Fruit fly (Drosophila melanogaster): ENCODE measurements around the gene CG14664.

The CG14664 gene

dm6 chr3R:5223839-5224238 is at the start of gene CG14664:
TSS of gene CG14664 (plus strand) at chr3R:5224139.
- TF ChIP-seq noc (tag; optimal IDR thresholded peaks at IDR 0.05), result no peak

- no peak for TF ChIP-seq noc (tag; optimal IDR thresholded peaks at IDR 0.05)
These were observed 48.0 kb upstream of the CG14664 start for dm6 chr3R:5175944-5176343.

dm6 chr3R:5187806-5188205 is 36.1 kb upstream of the CG14664 start:
- TF ChIP-seq noc (tag; optimal IDR thresholded peaks at IDR 0.05), result no peak

dm6 chr3R:5193271-5193670 is 30.7 kb upstream of the CG14664 start:
- no peak for TF ChIP-seq noc (tag; optimal IDR thresholded peaks at IDR 0.05)

- no peak for TF ChIP-seq noc (tag; optimal IDR thresholded peaks at IDR 0.05)
These were observed 25.6 kb upstream of the CG14664 start for dm6 chr3R:5198302-5198701.

dm6 chr3R:5199581-5199980 is 24.4 kb upstream of the CG14664 start:
- TF ChIP-seq noc (tag; optimal IDR thresholded peaks at IDR 0.05), result no peak

- TF ChIP-seq noc (tag; optimal IDR thresholded peaks at IDR 0.05), result no peak
These were observed 20.1 kb upstream of the CG14664 start for dm6 chr3R:5203796-5204195.

dm6 chr3R:5205319-5206033 is 18.5 kb upstream of the CG14664 start:
- TF ChIP-seq noc (tag; optimal IDR thresholded peaks at IDR 0.05), result no peak

- TF ChIP-seq noc (tag; optimal IDR thresholded peaks at IDR 0.05), result no peak
These were observed 16.4 kb upstream of the CG14664 start for dm6 chr3R:5207277-5208114.

dm6 chr3R:5208115-5208365 is 15.9 kb upstream of the CG14664 start:
- TF ChIP-seq noc (tag; optimal IDR thresholded peaks at IDR 0.05), result no peak

- no peak for TF ChIP-seq noc (tag; optimal IDR thresholded peaks at IDR 0.05)
These were observed 14.5 kb upstream of the CG14664 start for dm6 chr3R:5209481-5209880.

- no peak for TF ChIP-seq noc (tag; optimal IDR thresholded peaks at IDR 0.05)
These were observed 12.5 kb upstream of the CG14664 start for dm6 chr3R:5211401-5211800.

- no peak for TF ChIP-seq noc (tag; optimal IDR thresholded peaks at IDR 0.05)
These were observed 11.8 kb upstream of the CG14664 start for dm6 chr3R:5211901-5212758.

- no peak for TF ChIP-seq noc (tag; optimal IDR thresholded peaks at IDR 0.05)
These were observed 11.2 kb upstream of the CG14664 start for dm6 chr3R:5212759-5213053.

dm6 chr3R:5213309-5213708 is 10.6 kb upstream of the CG14664 start:
- no peak for TF ChIP-seq noc (tag; optimal IDR thresholded peaks at IDR 0.05)

- no peak for TF ChIP-seq noc (tag; optimal IDR thresholded peaks at IDR 0.05)
These were observed 9.6 kb upstream of the CG14664 start for dm6 chr3R:5214162-5214916.
